Fruit fly (Drosophila melanogaster) Kc167 (cell line): Measurements from ENCODE around the gene CG5521.

ENCODE experiments used
- Sin3A ChIP-seq: fragments of >200 bp; optimal IDR thresholded peaks from 2 replicates; lab custom pipeline; 2018; ENCODE audit warnings: missing external identifiers
- h ChIP-seq: fragments of >200 bp; optimal IDR thresholded peaks from 3 replicates; lab custom pipeline; 2018; ENCODE audit warnings: missing external identifiers
- psq ChIP-seq: fragments of >200 bp; optimal IDR thresholded peaks from 2 replicates; lab custom pipeline; 2017; ENCODE audit warnings: missing external identifiers
- ttk ChIP-seq: sonication (Bioruptor generic); optimal IDR thresholded peaks from 2 replicates; lab custom pipeline; 2017; ENCODE audit warnings: missing external identifiers

DNA sequence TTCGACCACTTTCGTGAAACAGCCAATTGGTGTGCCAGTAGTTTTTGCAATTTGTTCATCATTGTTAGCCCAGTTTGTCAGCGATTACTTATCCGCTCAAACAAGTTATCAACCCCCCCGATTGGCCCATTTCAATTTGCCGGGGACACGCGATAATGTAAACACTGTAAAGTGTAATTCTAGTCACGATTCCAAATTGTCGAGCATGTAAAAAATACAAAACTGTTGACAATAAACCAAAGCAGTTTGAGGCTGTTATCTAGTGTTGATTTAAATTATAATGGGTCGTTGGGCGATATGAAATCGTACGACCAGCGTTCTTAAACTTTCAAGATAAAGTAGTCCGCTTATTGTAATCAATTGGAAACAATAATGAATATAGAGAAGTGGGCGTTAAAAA lies 20.7 kb downstream of the CG5521 start:
- TF ChIP-seq ttk (lab: Kevin White, UChicago) (no peak), psq (lab: Kevin White, UChicago) (no peak), Sin3A (no peak), h (lab: Kevin White, UChicago) (no peak)
